Fruit fly (Drosophila melanogaster): Measurements from ENCODE around the gene CG15312.

dm6 chrX:10113910-10114790 is 43.5 kb upstream of the CG15312 start:
- TF ChIP-seq CG16813 (GFP tag; IDR thresholded peaks at IDR 0.05; ENCODE audit: partially characterized antibody) (no peak), sna (GFP tag; IDR thresholded peaks at IDR 0.05; ENCODE audit: partially characterized antibody) (no peak), CG1647 (GFP tag; optimal IDR thresholded peaks at IDR 0.05) (no peak), CTCF (GFP tag; optimal IDR thresholded peaks at IDR 0.05) (no peak), CG10543 (GFP tag; optimal IDR thresholded peaks at IDR 0.05) (no peak), gsb (GFP tag; IDR thresholded peaks at IDR 0.05) (no peak), tll (GFP tag; optimal IDR thresholded peaks at IDR 0.05) (no peak), CG17359 (tag; optimal IDR thresholded peaks at IDR 0.05) (peak; percentile 14), CG7987 (GFP tag; optimal IDR thresholded peaks at IDR 0.05) (no peak)
